Fruit fly (Drosophila melanogaster) whole organism, embryonic: ENCODE results near the gene CG9107.

Source experiments
- Asciz ChIP-seq: fragments of 200-800 bp; sonication (Bioruptor generic); optimal IDR thresholded peaks from 2 replicates; lab custom pipeline; 2017; ENCODE audit warnings: missing biosample characterization, mild to moderate bottlenecking, missing genetic modification characterization, missing genetic modification reagents
- B-H2 ChIP-seq: fragments of 200-800 bp; sonication (Bioruptor generic); optimal IDR thresholded peaks from 2 replicates; lab custom pipeline; 2018; ENCODE audit warnings: missing biosample characterization, mild to moderate bottlenecking, missing genetic modification characterization
- Bgb ChIP-seq: fragments of 200-800 bp; sonication (Bioruptor generic); IDR thresholded peaks from 2 replicates; pipeline ENCODE4 v1.3.6; 2022; ENCODE audit warnings: missing biosample characterization, missing genetic modification characterization; ENCODE audit not compliant: partially characterized antibody
- BtbVII ChIP-seq: fragments of 200-800 bp; sonication (Bioruptor generic); optimal IDR thresholded peaks from 3 replicates; lab custom pipeline; 2017; ENCODE audit warnings: missing biosample characterization, mild to moderate bottlenecking, missing genetic modification characterization
- C15 ChIP-seq: fragments of 200-800 bp; sonication (Bioruptor generic); IDR thresholded peaks from 3 replicates; pipeline ENCODE4 v1.3.6; 2022; ENCODE audit warnings: missing biosample characterization, missing genetic modification characterization
- CG10565 ChIP-seq: fragments of 200-800 bp; sonication (Bioruptor generic); optimal IDR thresholded peaks from 3 replicates; lab custom pipeline; 2016; ENCODE audit warnings: missing biosample characterization, mild to moderate bottlenecking, missing genetic modification characterization
- CG11398 ChIP-seq: fragments of 200-800 bp; sonication (Bioruptor generic); optimal IDR thresholded peaks from 2 replicates; lab custom pipeline; 2016; ENCODE audit warnings: missing biosample characterization, missing genetic modification characterization
- CG11504 ChIP-seq: fragments of 200-800 bp; sonication (Bioruptor generic); optimal IDR thresholded peaks from 3 replicates; lab custom pipeline; 2019; ENCODE audit warnings: missing biosample characterization, mild to moderate bottlenecking, missing genetic modification characterization, moderate library complexity
- CG14667 ChIP-seq: fragments of 200-800 bp; sonication (Bioruptor generic); IDR thresholded peaks from 2 replicates; pipeline ENCODE4 v1.3.6; 2022; ENCODE audit warnings: missing biosample characterization, missing genetic modification characterization
- CG14860 ChIP-seq: fragments of 200-800 bp; sonication (Bioruptor generic); IDR thresholded peaks from 3 replicates; pipeline ENCODE4 v1.3.6; 2022; ENCODE audit warnings: missing biosample characterization, missing genetic modification characterization; ENCODE audit not compliant: partially characterized antibody
- CG16813 ChIP-seq: fragments of 200-800 bp; sonication (Bioruptor generic); IDR thresholded peaks from 3 replicates; pipeline ENCODE4 v1.3.6; 2022; ENCODE audit warnings: missing biosample characterization, missing genetic modification characterization; ENCODE audit not compliant: partially characterized antibody
- CG18262 ChIP-seq: fragments of 200-800 bp; optimal IDR thresholded peaks from 3 replicates; lab custom pipeline; 2019; ENCODE audit warnings: missing biosample characterization, mild to moderate bottlenecking, missing genetic modification characterization, moderate library complexity
- CG18599 ChIP-seq: fragments of 200-800 bp; sonication (Bioruptor generic); optimal IDR thresholded peaks from 3 replicates; lab custom pipeline; 2017; ENCODE audit warnings: missing biosample characterization, missing genetic modification characterization, mild to moderate bottlenecking, moderate library complexity, missing genetic modification reagents
- CG31224 ChIP-seq: fragments of 200-800 bp; sonication (Bioruptor generic); IDR thresholded peaks from 2 replicates; pipeline ENCODE4 v1.3.6; 2022; ENCODE audit warnings: missing biosample characterization, missing genetic modification characterization
- CG4328 ChIP-seq: fragments of 200-800 bp; sonication (Bioruptor generic); optimal IDR thresholded peaks from 3 replicates; lab custom pipeline; 2017; ENCODE audit warnings: missing biosample characterization, missing genetic modification reagents, missing genetic modification characterization
- CG4424 ChIP-seq: fragments of 200-800 bp; sonication (Bioruptor generic); optimal IDR thresholded peaks from 3 replicates; lab custom pipeline; 2016; ENCODE audit warnings: missing biosample characterization, missing genetic modification characterization
- CG7839 ChIP-seq: fragments of 200-800 bp; sonication (Bioruptor generic); optimal IDR thresholded peaks from 3 replicates; lab custom pipeline; 2018; ENCODE audit warnings: missing biosample characterization, mild to moderate bottlenecking, missing genetic modification characterization, moderate library complexity
- Chrac-16 ChIP-seq: fragments of 200-800 bp; sonication (Bioruptor generic); optimal IDR thresholded peaks from 3 replicates; lab custom pipeline; 2016; ENCODE audit warnings: missing biosample characterization, missing genetic modification characterization
- Dbx ChIP-seq: fragments of 200-800 bp; sonication (Bioruptor generic); IDR thresholded peaks from 3 replicates; pipeline ENCODE4 v1.3.6; 2022; ENCODE audit warnings: missing biosample characterization, missing genetic modification characterization
- Doc2 ChIP-seq: fragments of 200-800 bp; sonication (Bioruptor generic); IDR thresholded peaks from 2 replicates; pipeline ENCODE4 v1.3.6; 2022; ENCODE audit warnings: missing biosample characterization, missing genetic modification characterization
- Drgx ChIP-seq: fragments of 200-800 bp; sonication (Bioruptor generic); IDR thresholded peaks from 2 replicates; pipeline ENCODE4 v1.3.6; 2022; ENCODE audit warnings: missing biosample characterization, missing genetic modification characterization
- Elba2 ChIP-seq: fragments of 200-800 bp; sonication (Bioruptor generic); optimal IDR thresholded peaks from 3 replicates; lab custom pipeline; 2016; ENCODE audit warnings: missing biosample characterization, missing genetic modification characterization
- Fer1 ChIP-seq: fragments of 200-800 bp; sonication (Bioruptor generic); optimal IDR thresholded peaks from 2 replicates; lab custom pipeline; 2017; ENCODE audit warnings: missing biosample characterization, mild to moderate bottlenecking, missing genetic modification characterization
- GATAe ChIP-seq: fragments of 200-800 bp; sonication (Bioruptor generic); conservative IDR thresholded peaks from 2 replicates; pipeline ENCODE4 v1.3.6; 2022; ENCODE audit warnings: missing biosample characterization, missing genetic modification characterization
- Gug ChIP-seq: fragments of 200-800 bp; sonication (Bioruptor generic); IDR thresholded peaks from 4 replicates; pipeline ENCODE4 v1.3.6; 2022; ENCODE audit warnings: missing biosample characterization, missing genetic modification characterization
- HmgD ChIP-seq: fragments of 200-800 bp; sonication (Bioruptor generic); optimal IDR thresholded peaks from 3 replicates; lab custom pipeline; 2016; ENCODE audit warnings: missing biosample characterization, missing genetic modification characterization
- Hmr ChIP-seq: fragments of 200-800 bp; sonication (Bioruptor generic); optimal IDR thresholded peaks from 3 replicates; lab custom pipeline; 2017; ENCODE audit warnings: mild to moderate bottlenecking, missing biosample characterization, missing genetic modification reagents, missing genetic modification characterization
- Hr51 ChIP-seq, 2 experiments: fragments of 200-800 bp; sonication (Bioruptor generic); optimal IDR thresholded peaks; 2 replicates in 1 of 2; 3 replicates in 1 of 2; lab custom pipeline; 2016 to 2018; ENCODE audit warnings: missing biosample characterization in 2 of 2, missing genetic modification characterization in 2 of 2, mild to moderate bottlenecking in 1 of 2, moderate library complexity in 1 of 2
- NC2α ChIP-seq: fragments of 200-800 bp; sonication (Bioruptor generic); optimal IDR thresholded peaks from 2 replicates; lab custom pipeline; 2016; ENCODE audit warnings: missing biosample characterization, missing genetic modification characterization
- Pdp1 ChIP-seq, 2 experiments: fragments of 200-800 bp; sonication (Bioruptor generic); optimal IDR thresholded peaks; 3 replicates each; lab custom pipeline; 2016; ENCODE audit warnings: missing biosample characterization in 2 of 2, missing genetic modification characterization in 2 of 2, mild to moderate bottlenecking in 1 of 2, moderate library complexity in 1 of 2
- Rfx ChIP-seq: fragments of 200-800 bp; sonication (Bioruptor generic); IDR thresholded peaks from 2 replicates; pipeline ENCODE4 v1.3.6; 2022; ENCODE audit warnings: missing biosample characterization, missing genetic modification characterization
- Rx ChIP-seq: fragments of 200-800 bp; sonication (Bioruptor generic); IDR thresholded peaks from 2 replicates; pipeline ENCODE4 v1.3.6; 2022; ENCODE audit warnings: missing biosample characterization, missing genetic modification characterization
- Trl ChIP-seq, 3 experiments: fragments of >200 bp in 2 of 3; fragments of 200-800 bp in 1 of 3; sonication (Bioruptor generic) in 1 of 3; optimal IDR thresholded peaks; 2 replicates in 1 of 3; 3 replicates in 2 of 3; lab custom pipeline; 2016 to 2017; ENCODE audit warnings: missing biosample characterization in 1 of 3, missing genetic modification characterization in 1 of 3
- amos ChIP-seq: fragments of 200-800 bp; sonication (Bioruptor generic); IDR thresholded peaks from 2 replicates; pipeline ENCODE4 v1.3.6; 2022; ENCODE audit warnings: missing biosample characterization, missing genetic modification characterization; ENCODE audit not compliant: partially characterized antibody
- az2 ChIP-seq: fragments of 200-800 bp; sonication (Bioruptor generic); optimal IDR thresholded peaks from 3 replicates; lab custom pipeline; 2016; ENCODE audit warnings: missing biosample characterization, missing genetic modification characterization
- cas ChIP-seq: fragments of 200-800 bp; sonication (Bioruptor generic); IDR thresholded peaks from 2 replicates; pipeline ENCODE4 v1.3.6; 2022; ENCODE audit warnings: missing biosample characterization, missing genetic modification characterization
- dan ChIP-seq: fragments of 200-800 bp; sonication (Bioruptor generic); IDR thresholded peaks from 2 replicates; pipeline ENCODE4 v1.3.6; 2022; ENCODE audit warnings: missing biosample characterization, missing genetic modification characterization
- dm ChIP-seq: fragments of 200-800 bp; sonication (Bioruptor generic); optimal IDR thresholded peaks from 3 replicates; lab custom pipeline; 2016; ENCODE audit warnings: missing biosample characterization, missing genetic modification characterization
- ems ChIP-seq: fragments of 200-800 bp; sonication (Bioruptor generic); optimal IDR thresholded peaks from 3 replicates; lab custom pipeline; 2016; ENCODE audit warnings: missing biosample characterization, missing genetic modification characterization
- en ChIP-seq: fragments of 200-800 bp; sonication (Bioruptor generic); optimal IDR thresholded peaks from 2 replicates; lab custom pipeline; 2016; ENCODE audit warnings: missing biosample characterization, missing genetic modification characterization
- ewg ChIP-seq: fragments of 200-800 bp; sonication (Bioruptor generic); optimal IDR thresholded peaks from 3 replicates; lab custom pipeline; 2017; ENCODE audit warnings: mild to moderate bottlenecking, missing biosample characterization, missing genetic modification reagents, missing genetic modification characterization
- gcm2 ChIP-seq: fragments of 200-800 bp; sonication (Bioruptor generic); optimal IDR thresholded peaks from 2 replicates; lab custom pipeline; 2016; ENCODE audit warnings: missing biosample characterization, missing genetic modification characterization
- inv ChIP-seq: fragments of 200-800 bp; sonication (Bioruptor generic); IDR thresholded peaks from 2 replicates; pipeline ENCODE4 v1.3.6; 2022; ENCODE audit warnings: missing biosample characterization, missing genetic modification characterization; ENCODE audit not compliant: partially characterized antibody
- nom ChIP-seq: fragments of 200-800 bp; sonication (Bioruptor generic); optimal IDR thresholded peaks from 2 replicates; lab custom pipeline; 2017; ENCODE audit warnings: missing biosample characterization, missing genetic modification characterization, mild to moderate bottlenecking, moderate library complexity, missing genetic modification reagents
- p53 ChIP-seq: fragments of 200-800 bp; sonication (Bioruptor generic); optimal IDR thresholded peaks from 2 replicates; lab custom pipeline; 2016; ENCODE audit warnings: missing biosample characterization, missing genetic modification characterization
- pb ChIP-seq: fragments of 200-800 bp; sonication (Bioruptor generic); optimal IDR thresholded peaks from 3 replicates; lab custom pipeline; 2016; ENCODE audit warnings: missing biosample characterization, missing genetic modification characterization
- run ChIP-seq: fragments of 200-800 bp; sonication (Bioruptor generic); optimal IDR thresholded peaks from 3 replicates; lab custom pipeline; 2018; ENCODE audit warnings: missing biosample characterization, mild to moderate bottlenecking, missing genetic modification characterization
- sob ChIP-seq: fragments of 200-800 bp; sonication (Bioruptor generic); IDR thresholded peaks from 2 replicates; pipeline ENCODE4 v1.3.6; 2022; ENCODE audit warnings: missing biosample characterization, missing genetic modification characterization
- sqz ChIP-seq: fragments of 200-800 bp; sonication (Bioruptor generic); optimal IDR thresholded peaks from 3 replicates; lab custom pipeline; 2018; ENCODE audit warnings: missing biosample characterization, mild to moderate bottlenecking, missing genetic modification characterization
- usp ChIP-seq: fragments of >200 bp; optimal IDR thresholded peaks from 2 replicates; lab custom pipeline; 2017; ENCODE audit warnings: missing biosample characterization, missing genetic modification characterization

The CG9107 gene

dm6 chr2L:5999247-5999646 lies 25.1 kb downstream of the CG9107 start, which contains the start of gene Kdm5 (continued):
- TF ChIP-seq CG11398: peak; percentile 6
- TF ChIP-seq en (GFP tag; lab: Kevin White, UChicago): no peak
- peak; percentile 79 for TF ChIP-seq Rfx (GFP tag; lab: Robert Waterston, UW)
- peak; percentile 51 for TF ChIP-seq ewg
- no peak for TF ChIP-seq ems
- TF ChIP-seq C15 (GFP tag; lab: Robert Waterston, UW): no peak
- TF ChIP-seq CG18262: peak; percentile 8
- TF ChIP-seq usp (GFP tag; lab: Kevin White, UChicago): no peak
- no peak for TF ChIP-seq gcm2 (GFP tag; lab: Kevin White, UChicago)
- no peak for TF ChIP-seq Trl (optimal IDR thresholded peaks at IDR 0.05; lab: Kevin White, UChicago)
- TF ChIP-seq Trl (GFP tag; optimal IDR thresholded peaks at IDR 0.05; lab: Kevin White, UChicago): no peak
- peak; percentile 3 for TF ChIP-seq sqz
- no peak; the same call in 3 of the 4 replicates for TF ChIP-seq Gug (GFP tag; lab: Robert Waterston, UW)
- TF ChIP-seq CG18599 (GFP tag; lab: Kevin White, UChicago): peak; percentile 25
- TF ChIP-seq Hr51 (GFP tag; optimal IDR thresholded peaks at IDR 0.05; lab: Kevin White, UChicago): peak in 1 of 2 experiments; percentile 2
- TF ChIP-seq p53: peak; percentile 22
- TF ChIP-seq CG14667 (GFP tag; lab: Robert Waterston, UW): no peak
- no peak for TF ChIP-seq CG14860 (GFP tag; lab: Robert Waterston, UW)
- peak; percentile 54 for TF ChIP-seq Hmr (GFP tag; lab: Kevin White, UChicago)
- no peak for TF ChIP-seq dan (GFP tag; lab: Robert Waterston, UW)
- peak; percentile 37 for TF ChIP-seq CG11504 (tag; lab: Kevin White, UChicago)
- peak; percentile 92 for TF ChIP-seq GATAe (GFP tag; lab: Robert Waterston, UW)
- TF ChIP-seq NC2α (GFP tag; lab: Kevin White, UChicago): no peak
- peak; percentile 46 for TF ChIP-seq pb (GFP tag; lab: Kevin White, UChicago)
- TF ChIP-seq Dbx (GFP tag; lab: Robert Waterston, UW): peak; percentile 58; the same call in 2 of the 3 replicates
- TF ChIP-seq CG7839: peak; percentile 4
- no peak for TF ChIP-seq Asciz
- TF ChIP-seq B-H2 (GFP tag; lab: Kevin White, UChicago): peak; percentile 41
- TF ChIP-seq Bgb (GFP tag; lab: Robert Waterston, UW): peak; percentile 32; the same call in 1 of the 2 replicates
- peak; percentile 34; the same call in 1 of the 2 replicates for TF ChIP-seq amos (GFP tag; lab: Robert Waterston, UW)
- TF ChIP-seq nom: peak; percentile 11
- 0 out of 3 replicates have a peak, but pooled peaks have one; percentile 36 for TF ChIP-seq CG16813 (GFP tag; lab: Robert Waterston, UW)
- TF ChIP-seq az2 (GFP tag; lab: Kevin White, UChicago): no peak
- no peak for TF ChIP-seq run (tag; lab: Kevin White, UChicago)
- TF ChIP-seq Rx (GFP tag; lab: Robert Waterston, UW): no peak
- peak; percentile 44 for TF ChIP-seq dm (GFP tag; lab: Kevin White, UChicago)
- no peak for TF ChIP-seq CG10565 (GFP tag; lab: Kevin White, UChicago)
- peak; percentile 36 for TF ChIP-seq CG4328 (GFP tag; lab: Kevin White, UChicago)
- TF ChIP-seq CG4424 (GFP tag; lab: Kevin White, UChicago): no peak
- TF ChIP-seq Fer1 (GFP tag; lab: Kevin White, UChicago): peak; percentile 48
- TF ChIP-seq Drgx: peak; percentile 45; the same call in 1 of the 2 replicates
- TF ChIP-seq CG31224: peak; percentile 14; the same call in 1 of the 2 replicates
- TF ChIP-seq HmgD (GFP tag; lab: Kevin White, UChicago): peak; percentile 62
- TF ChIP-seq Pdp1 (GFP tag; optimal IDR thresholded peaks at IDR 0.05; lab: Kevin White, UChicago): peak in 1 of 2 experiments; percentile 50
- TF ChIP-seq Chrac-16 (GFP tag; lab: Kevin White, UChicago): no peak
- no peak for TF ChIP-seq BtbVII (GFP tag; lab: Kevin White, UChicago)
- TF ChIP-seq sob: peak; percentile 49; the same call in 1 of the 2 replicates
- no peak for TF ChIP-seq cas (GFP tag; lab: Robert Waterston, UW)
- TF ChIP-seq Doc2: no peak
- 0 out of 2 replicates have a peak, but pooled peaks have one; percentile 20 for TF ChIP-seq inv (GFP tag; lab: Robert Waterston, UW)
- TF ChIP-seq Elba2 (GFP tag; lab: Kevin White, UChicago): peak; percentile 9
